Worm (Caenorhabditis elegans) whole organism, young adult: ENCODE data around the gene F16B12.4.
A peak's percentile ranks its signal among the peaks of the same experiment; 100 is the strongest.

Source experiments
- B0261.1 ChIP-seq: sonication (generic microtip); optimal IDR thresholded peaks from 2 replicates; lab custom pipeline; 2016; ENCODE audit warnings: mild to moderate bottlenecking, missing genetic modification characterization, moderate library complexity, missing compliant biosample characterization
- B0336.3 ChIP-seq: fragments of 200-800 bp; sonication (Bioruptor generic); IDR thresholded peaks from 2 replicates; pipeline ENCODE4 v1.3.6; 2022; ENCODE audit warnings: missing genetic modification characterization, missing compliant biosample characterization
- F22D6.2 ChIP-seq: sonication (generic microtip); optimal IDR thresholded peaks from 2 replicates; lab custom pipeline; 2016; ENCODE audit warnings: mild to moderate bottlenecking, missing genetic modification characterization, missing compliant biosample characterization
- F33H1.4 ChIP-seq: fragments of 200-800 bp; sonication (Bioruptor generic); IDR thresholded peaks from 2 replicates; pipeline ENCODE4 v1.3.6; 2022; ENCODE audit warnings: missing genetic modification reagents, missing genetic modification characterization, missing compliant biosample characterization
- F57A8.1 ChIP-seq: fragments of 200-800 bp; sonication (Bioruptor generic); optimal IDR thresholded peaks from 2 replicates; lab custom pipeline; 2018; ENCODE audit warnings: mild to moderate bottlenecking, missing genetic modification characterization, moderate library complexity, missing compliant biosample characterization
- F57C9.4 ChIP-seq: sonication (generic microtip); optimal IDR thresholded peaks from 2 replicates; lab custom pipeline; 2017; ENCODE audit warnings: mild to moderate bottlenecking, missing genetic modification characterization, missing compliant biosample characterization
- K11D2.4 ChIP-seq: fragments of 200-800 bp; sonication (Bioruptor generic); IDR thresholded peaks from 2 replicates; pipeline ENCODE4 v1.3.6; 2022; ENCODE audit warnings: missing genetic modification reagents, missing genetic modification characterization, missing compliant biosample characterization
- K12H6.12 ChIP-seq: fragments of 200-800 bp; sonication (Bioruptor generic); optimal IDR thresholded peaks from 2 replicates; lab custom pipeline; 2018; ENCODE audit warnings: mild to moderate bottlenecking, missing genetic modification characterization, missing compliant biosample characterization
- Y53F4B.3 ChIP-seq: fragments of 200-800 bp; sonication (Bioruptor generic); IDR thresholded peaks from 2 replicates; pipeline ENCODE4 v1.3.6; 2022; ENCODE audit warnings: missing genetic modification reagents, missing genetic modification characterization, missing compliant biosample characterization
- Y53G8AR.9 ChIP-seq: fragments of 200-800 bp; sonication (Bioruptor generic); conservative IDR thresholded peaks from 2 replicates; pipeline ENCODE4 v1.3.6; 2022; ENCODE audit warnings: missing genetic modification reagents, missing genetic modification characterization, missing compliant biosample characterization
- ZK185.1 ChIP-seq: sonication (generic microtip); optimal IDR thresholded peaks from 2 replicates; lab custom pipeline; 2016; ENCODE audit warnings: mild to moderate bottlenecking, missing genetic modification characterization, missing compliant biosample characterization; ENCODE audit not compliant: poor library complexity, severe bottlenecking
- akir-1 ChIP-seq: fragments of 200-800 bp; sonication (Bioruptor generic); optimal IDR thresholded peaks from 2 replicates; lab custom pipeline; 2018; ENCODE audit warnings: mild to moderate bottlenecking, missing genetic modification characterization, moderate library complexity, missing compliant biosample characterization
- aptf-2 ChIP-seq: fragments of 200-800 bp; sonication (Bioruptor generic); conservative IDR thresholded peaks from 2 replicates; pipeline ENCODE4 v1.3.6; 2022; ENCODE audit warnings: missing genetic modification reagents, missing genetic modification characterization, missing compliant biosample characterization
- aptf-3 ChIP-seq: fragments of 200-800 bp; sonication (Bioruptor generic); IDR thresholded peaks from 2 replicates; pipeline ENCODE4 v1.3.6; 2022; ENCODE audit warnings: missing genetic modification characterization, missing compliant biosample characterization
- bed-1 ChIP-seq: fragments of 200-800 bp; sonication (Bioruptor generic); IDR thresholded peaks from 2 replicates; pipeline ENCODE4 v1.3.6; 2022; ENCODE audit warnings: missing genetic modification reagents, missing genetic modification characterization, missing compliant biosample characterization
- bed-2 ChIP-seq: fragments of 200-800 bp; sonication (Bioruptor generic); IDR thresholded peaks from 2 replicates; pipeline ENCODE4 v1.3.6; 2022; ENCODE audit warnings: missing genetic modification reagents, missing genetic modification characterization, missing compliant biosample characterization
- ceh-27 ChIP-seq: fragments of 200-800 bp; sonication (Bioruptor generic); optimal IDR thresholded peaks from 2 replicates; lab custom pipeline; 2018; ENCODE audit warnings: mild to moderate bottlenecking, missing genetic modification characterization, moderate library complexity, missing compliant biosample characterization
- ceh-40 ChIP-seq: fragments of 200-800 bp; sonication (Bioruptor generic); IDR thresholded peaks from 2 replicates; pipeline ENCODE4 v1.3.6; 2022; ENCODE audit warnings: missing genetic modification characterization, missing compliant biosample characterization
- ceh-91 ChIP-seq: fragments of 200-800 bp; sonication (Bioruptor generic); IDR thresholded peaks from 2 replicates; pipeline ENCODE4 v1.3.6; 2022; ENCODE audit warnings: missing genetic modification reagents, missing genetic modification characterization, missing compliant biosample characterization
- egl-18 ChIP-seq: fragments of 200-800 bp; sonication (Bioruptor generic); IDR thresholded peaks from 2 replicates; pipeline ENCODE4 v1.3.6; 2022; ENCODE audit warnings: missing genetic modification reagents, missing genetic modification characterization, missing compliant biosample characterization
- ekl-4 ChIP-seq: fragments of 200-800 bp; sonication (Bioruptor generic); IDR thresholded peaks from 2 replicates; pipeline ENCODE4 v1.3.6; 2022; ENCODE audit warnings: missing genetic modification reagents, missing genetic modification characterization, missing compliant biosample characterization
- gei-17 ChIP-seq: fragments of 200-800 bp; sonication (Bioruptor generic); optimal IDR thresholded peaks from 2 replicates; lab custom pipeline; 2018; ENCODE audit warnings: mild to moderate bottlenecking, missing genetic modification characterization, missing compliant biosample characterization
- hlh-26 ChIP-seq: fragments of 200-800 bp; sonication (Bioruptor generic); conservative IDR thresholded peaks from 2 replicates; pipeline ENCODE4 v1.3.6; 2022; ENCODE audit warnings: missing genetic modification reagents, missing genetic modification characterization, missing compliant biosample characterization
- hmg-20 ChIP-seq: fragments of 200-800 bp; sonication (Bioruptor generic); IDR thresholded peaks from 2 replicates; pipeline ENCODE4 v1.3.6; 2022; ENCODE audit warnings: missing genetic modification reagents, missing genetic modification characterization, missing compliant biosample characterization
- let-607 ChIP-seq, 2 experiments: fragments of 200-800 bp in 1 of 2; sonication (Bioruptor generic) in 1 of 2; sonication (generic microtip) in 1 of 2; optimal IDR thresholded peaks; 2 replicates each; lab custom pipeline; 2016 to 2018; ENCODE audit warnings: mild to moderate bottlenecking in 2 of 2, missing compliant biosample characterization in 2 of 2, missing genetic modification characterization in 2 of 2, moderate library complexity in 2 of 2, missing genotype in 1 of 2
- lin-54 ChIP-seq: fragments of 200-800 bp; sonication (Bioruptor generic); optimal IDR thresholded peaks from 2 replicates; lab custom pipeline; 2018; ENCODE audit warnings: mild to moderate bottlenecking, missing genetic modification characterization, missing compliant biosample characterization
- lsl-1 ChIP-seq: fragments of 200-800 bp; sonication (Bioruptor generic); optimal IDR thresholded peaks from 2 replicates; lab custom pipeline; 2018; ENCODE audit warnings: mild to moderate bottlenecking, missing genetic modification characterization, moderate library complexity, missing compliant biosample characterization
- lsy-27 ChIP-seq: sonication (generic microtip); optimal IDR thresholded peaks from 2 replicates; lab custom pipeline; 2017; ENCODE audit warnings: missing genetic modification characterization, mild to moderate bottlenecking, missing compliant biosample characterization, antibody characterized with exemption, missing genotype, borderline replicate concordance; ENCODE audit not compliant: insufficient read depth
- madf-10 ChIP-seq: sonication (generic microtip); optimal IDR thresholded peaks from 2 replicates; lab custom pipeline; 2016; ENCODE audit warnings: mild to moderate bottlenecking, missing genetic modification characterization, missing compliant biosample characterization
- madf-3 ChIP-seq: fragments of 200-800 bp; sonication (Bioruptor generic); IDR thresholded peaks from 2 replicates; pipeline ENCODE4 v1.3.6; 2022; ENCODE audit warnings: missing genetic modification reagents, missing genetic modification characterization, missing compliant biosample characterization
- madf-6 ChIP-seq: fragments of 200-800 bp; sonication (Bioruptor generic); IDR thresholded peaks from 2 replicates; pipeline ENCODE4 v1.3.6; 2022; ENCODE audit warnings: missing genetic modification reagents, missing genetic modification characterization, missing compliant biosample characterization
- mel-28 ChIP-seq: sonication (generic microtip); optimal IDR thresholded peaks from 2 replicates; lab custom pipeline; 2016; ENCODE audit warnings: borderline replicate concordance, mild to moderate bottlenecking, missing genetic modification characterization, missing compliant biosample characterization
- mes-4 ChIP-seq: sonication (generic microtip); optimal IDR thresholded peaks from 2 replicates; lab custom pipeline; 2016; ENCODE audit warnings: missing genotype, missing genetic modification characterization, missing compliant biosample characterization
- nfya-2 ChIP-seq: fragments of 200-800 bp; sonication (Bioruptor generic); IDR thresholded peaks from 2 replicates; pipeline ENCODE4 v1.3.6; 2022; ENCODE audit warnings: missing genetic modification reagents, missing genetic modification characterization, missing compliant biosample characterization
- pbrm-1 ChIP-seq: fragments of 200-800 bp; sonication (Bioruptor generic); IDR thresholded peaks from 2 replicates; pipeline ENCODE4 v1.3.6; 2022; ENCODE audit warnings: missing genetic modification reagents, missing genetic modification characterization, missing compliant biosample characterization
- rec-8 ChIP-seq, 2 experiments: sonication (generic microtip); optimal IDR thresholded peaks; 2 replicates each; lab custom pipeline; 2016; ENCODE audit warnings: mild to moderate bottlenecking in 2 of 2, missing genetic modification characterization in 2 of 2, missing genetic modification reagents in 2 of 2, missing genotype in 2 of 2, missing biosample characterization in 1 of 2, missing compliant biosample characterization in 1 of 2, moderate library complexity in 1 of 2
- unc-62 ChIP-seq: fragments of 150-350 bp; optimal IDR thresholded peaks from 2 replicates; lab custom pipeline; 2014; ENCODE audit warnings: missing biosample characterization, missing genetic modification reagents, missing genetic modification characterization
- xnd-1 ChIP-seq: sonication (generic microtip); optimal IDR thresholded peaks from 2 replicates; lab custom pipeline; 2016; ENCODE audit warnings: missing genotype, missing genetic modification reagents, missing genetic modification characterization, missing compliant biosample characterization
- ztf-22 ChIP-seq: fragments of 200-800 bp; sonication (Bioruptor generic); optimal IDR thresholded peaks from 2 replicates; lab custom pipeline; 2018; ENCODE audit warnings: mild to moderate bottlenecking, missing genetic modification characterization, moderate library complexity, missing compliant biosample characterization
- ztf-25 ChIP-seq: fragments of 200-800 bp; sonication (Bioruptor generic); IDR thresholded peaks from 2 replicates; pipeline ENCODE4 v1.3.6; 2022; ENCODE audit warnings: missing genetic modification reagents, missing genetic modification characterization, missing compliant biosample characterization
- ztf-28 ChIP-seq: fragments of 200-800 bp; sonication (Bioruptor generic); IDR thresholded peaks from 2 replicates; pipeline ENCODE4 v1.3.6; 2022; ENCODE audit warnings: missing genetic modification reagents, missing genetic modification characterization, missing compliant biosample characterization
- ztf-3 ChIP-seq: fragments of 200-800 bp; sonication (Bioruptor generic); optimal IDR thresholded peaks from 2 replicates; lab custom pipeline; 2018; ENCODE audit warnings: mild to moderate bottlenecking, missing genetic modification characterization, missing compliant biosample characterization

F16B12.4 gene

DNA sequence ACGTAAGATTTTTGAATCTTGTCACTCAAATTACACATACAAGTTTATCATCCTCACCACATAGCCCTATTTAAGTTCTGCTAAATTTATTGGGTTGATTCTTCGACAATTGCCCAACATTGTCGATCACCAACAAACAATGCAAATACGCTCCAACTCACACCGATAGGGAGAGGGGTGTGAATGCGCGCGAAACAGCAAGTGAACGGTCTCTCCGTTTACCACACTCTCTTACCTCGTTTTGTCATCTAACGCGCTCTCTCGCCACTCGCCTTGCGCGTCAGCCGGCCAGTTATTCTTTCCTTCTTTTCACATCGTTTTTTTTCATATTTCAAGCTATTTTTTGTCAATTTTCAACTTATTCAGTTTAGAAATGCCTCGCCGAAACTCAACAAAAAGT is 3.5 kb upstream of the F16B12.4 start, which contains the start of gene F16B12.6 (continued):
- TF ChIP-seq ZK185.1 = no peak
- no peak for TF ChIP-seq akir-1 (GFP tag; lab: Kevin White, UChicago)
- TF ChIP-seq madf-3 (GFP tag; lab: Robert Waterston, UW) = no peak
- no peak for TF ChIP-seq nfya-2 (GFP tag; lab: Robert Waterston, UW)
- peak; percentile 56; the same call in 1 of the 2 replicates for TF ChIP-seq pbrm-1 (GFP tag; lab: Robert Waterston, UW)
- no peak for TF ChIP-seq bed-1 (GFP tag; lab: Robert Waterston, UW)
- TF ChIP-seq lsy-27 = no peak
- TF ChIP-seq madf-6 (GFP tag; lab: Robert Waterston, UW) = peak; percentile 43; the same call in 1 of the 2 replicates
- TF ChIP-seq Y53F4B.3 = no peak
- TF ChIP-seq F57A8.1 (GFP tag; lab: Kevin White, UChicago) = no peak
- TF ChIP-seq ztf-25 (GFP tag; lab: Robert Waterston, UW) = no peak
- no peak for TF ChIP-seq ekl-4 (GFP tag; lab: Robert Waterston, UW)
- no peak for TF ChIP-seq aptf-2
- no peak for TF ChIP-seq ceh-91 (GFP tag; lab: Robert Waterston, UW)
- peak; percentile 31 for TF ChIP-seq madf-10 (tag; lab: Kevin White, UChicago)
- no peak for TF ChIP-seq mes-4 (tag; lab: Kevin White, UChicago)
- TF ChIP-seq aptf-3 (GFP tag; lab: Robert Waterston, UW) = no peak

DNA sequence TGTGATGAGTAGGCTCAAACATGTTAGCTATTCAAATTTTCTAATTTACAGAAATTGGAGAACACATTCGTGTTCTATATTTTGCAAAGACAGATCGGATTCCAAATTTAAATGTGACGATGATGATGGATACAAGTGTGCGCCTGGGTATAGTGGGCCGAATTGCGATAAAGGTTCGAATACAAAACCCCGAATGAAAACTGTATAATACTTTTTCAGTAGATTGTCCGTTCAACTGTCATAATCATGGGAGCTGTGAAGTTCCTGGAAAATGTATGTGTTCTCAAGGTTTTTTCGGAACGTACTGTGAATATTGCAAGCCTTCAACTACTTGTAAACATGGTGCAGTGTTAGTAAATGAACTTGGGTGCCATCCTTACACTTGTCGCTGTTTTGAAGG is 7.5 kb downstream of the F16B12.4 start:
- no peak for TF ChIP-seq F33H1.4 (GFP tag; lab: Robert Waterston, UW)
- no peak for TF ChIP-seq hmg-20 (GFP tag; lab: Robert Waterston, UW)
- TF ChIP-seq rec-8 (tag; optimal IDR thresholded peaks at IDR 0.05; lab: Kevin White, UChicago) = no peak
- no peak for TF ChIP-seq ceh-40 (GFP tag; lab: Robert Waterston, UW)
- TF ChIP-seq lin-54 (GFP tag; lab: Kevin White, UChicago) = no peak
- TF ChIP-seq gei-17 (GFP tag; lab: Kevin White, UChicago) = no peak
- no peak for TF ChIP-seq nfya-2 (GFP tag; lab: Robert Waterston, UW)
- no peak for TF ChIP-seq ztf-3
- no peak for TF ChIP-seq let-607 (tag; optimal IDR thresholded peaks at IDR 0.05; lab: Kevin White, UChicago)
- TF ChIP-seq bed-2 = no peak
- no peak for TF ChIP-seq unc-62 (GFP tag; lab: Kevin White, UChicago)
- TF ChIP-seq F57A8.1 (GFP tag; lab: Kevin White, UChicago) = no peak

DNA sequence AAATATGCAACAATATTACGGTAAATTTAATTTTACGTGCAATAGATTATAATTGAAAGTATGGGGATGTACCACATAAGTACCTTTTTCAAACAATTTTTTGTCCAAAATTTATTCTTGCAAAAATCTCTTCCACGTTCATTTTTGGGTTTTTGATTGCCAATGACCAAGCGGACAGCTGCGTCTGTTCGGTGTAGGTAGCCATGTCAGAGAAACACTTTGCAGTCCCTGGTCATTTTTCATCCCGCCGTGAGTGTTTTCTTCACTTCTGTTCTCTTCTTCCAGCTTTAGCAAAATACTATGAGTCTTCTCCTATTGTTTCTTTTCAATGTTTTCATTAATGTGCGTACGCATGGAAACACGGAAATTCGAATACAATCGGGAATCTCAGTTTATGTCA is 8.4 kb downstream of the F16B12.4 start, which contains the start of gene dsl-4:
Gene dsl-4 (plus strand): TSS at position 301 of the 400 bp plus-strand sequence.
- no peak for TF ChIP-seq mel-28 (tag; lab: Kevin White, UChicago)
- no peak for TF ChIP-seq F57C9.4 (tag; lab: Kevin White, UChicago)
- no peak for TF ChIP-seq lsl-1 (GFP tag; lab: Kevin White, UChicago)
- no peak for TF ChIP-seq ztf-28 (GFP tag; lab: Robert Waterston, UW)
- TF ChIP-seq B0336.3 (GFP tag; lab: Robert Waterston, UW) = no peak
- no peak for TF ChIP-seq ceh-27 (GFP tag; lab: Kevin White, UChicago)
- TF ChIP-seq aptf-3 (GFP tag; lab: Robert Waterston, UW) = no peak
- no peak for TF ChIP-seq hlh-26
- no peak for TF ChIP-seq K12H6.12 (tag; lab: Kevin White, UChicago)
- no peak for TF ChIP-seq egl-18 (GFP tag; lab: Robert Waterston, UW)
- no peak for TF ChIP-seq F22D6.2 (tag; lab: Kevin White, UChicago)
- TF ChIP-seq Y53G8AR.9 = no peak
- TF ChIP-seq xnd-1 (tag; lab: Kevin White, UChicago) = no peak
- no peak for TF ChIP-seq K11D2.4 (GFP tag; lab: Robert Waterston, UW)
- TF ChIP-seq ztf-22 (GFP tag; lab: Kevin White, UChicago) = no peak
- TF ChIP-seq let-607 (tag; optimal IDR thresholded peaks at IDR 0.05; lab: Kevin White, UChicago) = no peak
- TF ChIP-seq B0261.1 (tag; lab: Kevin White, UChicago) = no peak
